Worm (Caenorhabditis elegans) whole organism, L3 larva: ENCODE data around the gene R160.2.

Experiments used
- ZK546.5 ChIP-seq: sonication (generic microtip); optimal IDR thresholded peaks from 2 replicates; lab custom pipeline; 2017; ENCODE audit warnings: missing biosample characterization, missing genetic modification characterization
- ceh-28 ChIP-seq: fragments of 150-350 bp; optimal IDR thresholded peaks from 2 replicates; lab custom pipeline; 2014; ENCODE audit warnings: missing biosample characterization, missing genetic modification reagents, missing genetic modification characterization
- ceh-82 ChIP-seq: fragments of 150-350 bp; optimal IDR thresholded peaks from 2 replicates; lab custom pipeline; 2014; ENCODE audit warnings: missing biosample characterization, missing genetic modification characterization
- daf-12 ChIP-seq: fragments of 150-350 bp; optimal IDR thresholded peaks from 2 replicates; lab custom pipeline; 2014; ENCODE audit warnings: missing biosample characterization, missing genetic modification reagents, missing genetic modification characterization
- egl-27 ChIP-seq: sonication (generic microtip); optimal IDR thresholded peaks from 4 replicates; lab custom pipeline; 2017; ENCODE audit warnings: missing biosample characterization, missing genetic modification reagents, missing genetic modification characterization
- egl-5 ChIP-seq: fragments of 150-350 bp; optimal IDR thresholded peaks from 2 replicates; lab custom pipeline; 2017; ENCODE audit warnings: missing biosample characterization, missing genetic modification reagents, missing genetic modification characterization, inconsistent platforms
- elt-1 ChIP-seq: fragments of 150-350 bp; optimal IDR thresholded peaks from 2 replicates; lab custom pipeline; 2014; ENCODE audit warnings: missing biosample characterization, missing genetic modification characterization
- elt-2 ChIP-seq: sonication (generic microtip); optimal IDR thresholded peaks from 2 replicates; lab custom pipeline; 2016; ENCODE audit warnings: missing genetic modification reagents, mild to moderate bottlenecking, missing genetic modification characterization, missing compliant biosample characterization
- eor-1 ChIP-seq, 2 experiments: fragments of 150-350 bp; optimal IDR thresholded peaks; 2 replicates each; lab custom pipeline; 2014 to 2018; ENCODE audit warnings: missing biosample characterization in 2 of 2, missing genetic modification characterization in 2 of 2
- fos-1 ChIP-seq: fragments of 150-350 bp; optimal IDR thresholded peaks from 2 replicates; lab custom pipeline; 2014; ENCODE audit warnings: missing biosample characterization, missing genetic modification characterization
- lin-15B ChIP-seq: fragments of 150-350 bp; optimal IDR thresholded peaks from 2 replicates; lab custom pipeline; 2014; ENCODE audit warnings: missing biosample characterization, missing genetic modification characterization
- lin-39 ChIP-seq: fragments of 150-350 bp; optimal IDR thresholded peaks from 2 replicates; lab custom pipeline; 2018; ENCODE audit warnings: missing biosample characterization, missing genetic modification reagents, missing genetic modification characterization
- lsy-12 ChIP-seq: sonication (generic microtip); optimal IDR thresholded peaks from 2 replicates; lab custom pipeline; 2016; ENCODE audit warnings: mild to moderate bottlenecking, missing genetic modification characterization, missing compliant biosample characterization
- mdl-1 ChIP-seq: fragments of 150-350 bp; optimal IDR thresholded peaks from 2 replicates; lab custom pipeline; 2014; ENCODE audit warnings: missing biosample characterization, missing genetic modification characterization
- mml-1 ChIP-seq: fragments of 150-350 bp; sonication (generic microtip); optimal IDR thresholded peaks from 3 replicates; lab custom pipeline; 2014; ENCODE audit warnings: missing biosample characterization, missing genetic modification characterization
- nhr-11 ChIP-seq: fragments of 150-350 bp; optimal IDR thresholded peaks from 2 replicates; lab custom pipeline; 2014; ENCODE audit warnings: missing biosample characterization, missing genetic modification characterization
- nhr-23 ChIP-seq: fragments of 150-350 bp; optimal IDR thresholded peaks from 2 replicates; lab custom pipeline; 2014; ENCODE audit warnings: missing biosample characterization, missing genetic modification reagents, missing genetic modification characterization
- nhr-237 ChIP-seq: fragments of 150-350 bp; optimal IDR thresholded peaks from 2 replicates; lab custom pipeline; 2014; ENCODE audit warnings: missing biosample characterization, missing genetic modification characterization
- nhr-25 ChIP-seq: sonication (generic microtip); optimal IDR thresholded peaks from 2 replicates; lab custom pipeline; 2017; ENCODE audit warnings: missing biosample characterization, missing genetic modification characterization
- nhr-43 ChIP-seq: sonication (generic microtip); optimal IDR thresholded peaks from 2 replicates; lab custom pipeline; 2016; ENCODE audit warnings: mild to moderate bottlenecking, missing genetic modification characterization, missing compliant biosample characterization; ENCODE audit not compliant: poor library complexity, severe bottlenecking
- nhr-67 ChIP-seq: fragments of 150-350 bp; optimal IDR thresholded peaks from 2 replicates; lab custom pipeline; 2014; ENCODE audit warnings: missing biosample characterization, missing genetic modification characterization
- nhr-76 ChIP-seq: fragments of 150-350 bp; sonication (generic microtip); optimal IDR thresholded peaks from 5 replicates; lab custom pipeline; 2014; ENCODE audit warnings: missing biosample characterization, missing genetic modification characterization
- nhr-77 ChIP-seq: fragments of 150-350 bp; optimal IDR thresholded peaks from 2 replicates; lab custom pipeline; 2014; ENCODE audit warnings: missing biosample characterization, missing genetic modification characterization
- pqm-1 ChIP-seq: fragments of 150-350 bp; optimal IDR thresholded peaks from 2 replicates; lab custom pipeline; 2017; ENCODE audit warnings: missing biosample characterization, missing genetic modification characterization, inconsistent platforms
- sea-2 ChIP-seq: fragments of 150-350 bp; sonication (generic microtip); optimal IDR thresholded peaks from 4 replicates; lab custom pipeline; 2014; ENCODE audit warnings: missing biosample characterization, missing genetic modification reagents, missing genetic modification characterization
- skn-1 ChIP-seq: fragments of 150-350 bp; optimal IDR thresholded peaks from 2 replicates; lab custom pipeline; 2014; ENCODE audit warnings: missing biosample characterization, missing genetic modification characterization
- tbx-2 ChIP-seq: sonication (generic microtip); optimal IDR thresholded peaks from 2 replicates; lab custom pipeline; 2016; ENCODE audit warnings: mild to moderate bottlenecking, missing genetic modification characterization, missing compliant biosample characterization
- zag-1 ChIP-seq: fragments of 150-350 bp; optimal IDR thresholded peaks from 2 replicates; lab custom pipeline; 2014; ENCODE audit warnings: missing biosample characterization, missing genetic modification characterization
- ztf-11 ChIP-seq: fragments of 150-350 bp; optimal IDR thresholded peaks from 2 replicates; lab custom pipeline; 2014; ENCODE audit warnings: missing biosample characterization, missing genetic modification characterization
- ztf-4 ChIP-seq: fragments of 150-350 bp; optimal IDR thresholded peaks from 2 replicates; lab custom pipeline; 2014; ENCODE audit warnings: missing biosample characterization, missing genetic modification characterization

The R160.2 gene

ce11 chrX:4363200-4363599 lies 13.5 kb downstream of the R160.2 start, which contains the start of gene F14H12.17:
F14H12.17 (minus strand) TSS chrX:4363300.
- TF ChIP-seq skn-1 = no peak

ce11 chrX:4362522-4362921 lies 14.2 kb downstream of the R160.2 start, which contains the start of gene F14H12.7:
F14H12.7 (minus strand) TSS chrX:4362622.
- TF ChIP-seq skn-1 (no peak), mml-1 (tag; lab: Kevin White, UChicago) (no peak), lin-39 (no peak), nhr-237 (no peak), lsy-12 (tag; lab: Kevin White, UChicago) (no peak)

ce11 chrX:4359030-4359429 lies 17.7 kb downstream of the R160.2 start:
- no peak for TF ChIP-seq tbx-2
- TF ChIP-seq elt-2 (tag; lab: Kevin White, UChicago) = peak; percentile 61

ce11 chrX:4357467-4357866 lies 19.2 kb downstream of the R160.2 start, which contains the start of gene F14H12.6:
F14H12.6 (minus strand) TSS chrX:4357567.
- TF ChIP-seq fos-1 (tag; lab: Kevin White, UChicago) (no peak), nhr-11 (tag; lab: Kevin White, UChicago) (no peak), mdl-1 (tag; lab: Kevin White, UChicago) (no peak), daf-12 (no peak), nhr-77 (no peak), ceh-28 (tag; lab: Kevin White, UChicago) (no peak), elt-1 (tag; lab: Kevin White, UChicago) (no peak), ztf-4 (tag; lab: Kevin White, UChicago) (no peak)

ce11 chrX:4353318-4353717 lies 23.4 kb downstream of the R160.2 start, which contains the start of gene col-165:
col-165 (plus strand) TSS chrX:4353618.
- TF ChIP-seq nhr-43 (tag; lab: Kevin White, UChicago) (no peak), egl-27 (tag; lab: Kevin White, UChicago) (no peak), ztf-11 (no peak), nhr-76 (tag; lab: Kevin White, UChicago) (no peak), lin-39 (no peak), pqm-1 (no peak), nhr-23 (no peak), elt-2 (tag; lab: Kevin White, UChicago) (no peak)

- no peak for TF ChIP-seq egl-5 (tag; lab: Kevin White, UChicago)
- no peak for TF ChIP-seq lin-39
- TF ChIP-seq mml-1 (tag; lab: Kevin White, UChicago) = no peak
- TF ChIP-seq ceh-82 (tag; lab: Kevin White, UChicago) = no peak
- no peak for TF ChIP-seq ZK546.5 (tag; lab: Kevin White, UChicago)
- no peak for TF ChIP-seq sea-2 (GFP tag; lab: Kevin White, UChicago)
- TF ChIP-seq nhr-67 (tag; lab: Kevin White, UChicago) = no peak
- no peak for TF ChIP-seq zag-1 (tag; lab: Kevin White, UChicago)
- TF ChIP-seq elt-1 (tag; lab: Kevin White, UChicago) = no peak
Observed at ce11 chrX:4350198-4350597, 26.5 kb downstream of the R160.2 start, which contains the start of gene F14H12.2. F14H12.2 (plus strand) TSS chrX:4350498.

ce11 chrX:4343915-4344314 lies 32.8 kb downstream of the R160.2 start, which contains the start of gene F14H12.3:
F14H12.3 (plus strand) TSS chrX:4344215.
- TF ChIP-seq eor-1 (tag; optimal IDR thresholded peaks at IDR 0.05; lab: Kevin White, UChicago) (no peak), nhr-25 (tag; lab: Kevin White, UChicago) (no peak), sea-2 (GFP tag; lab: Kevin White, UChicago) (no peak), lin-15B (tag; lab: Kevin White, UChicago) (no peak)
